Fruit fly (Drosophila melanogaster): ENCODE results near the gene Plzf.

The Plzf gene

DNA sequence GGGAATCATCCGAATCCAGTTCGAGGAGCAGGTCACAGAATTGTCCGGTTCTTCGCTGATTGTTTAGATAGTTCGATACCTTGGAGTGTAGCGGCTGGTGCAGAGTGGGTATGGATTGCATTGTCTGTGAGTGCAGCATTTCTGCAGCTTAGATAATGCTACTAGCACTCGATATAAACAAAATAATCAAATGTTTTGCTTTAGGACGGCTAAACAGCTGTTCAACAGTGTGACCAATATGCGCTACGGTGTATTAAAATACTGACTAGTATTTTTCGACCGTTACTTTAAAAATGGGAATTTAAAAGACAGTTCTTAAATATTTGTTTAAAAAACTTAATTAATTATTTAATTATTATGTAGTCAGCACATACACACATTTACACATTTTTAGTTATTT is at the start of gene Plzf:
Gene Plzf, minus strand, starts transcription at position 196 of the 400 bp plus-strand sequence.
- TF ChIP-seq svp (GFP tag): no peak
- TF ChIP-seq OdsH (GFP tag; optimal IDR thresholded peaks at IDR 0.05): no peak
- TF ChIP-seq CG6854 (GFP tag; optimal IDR thresholded peaks at IDR 0.05): no peak
- TF ChIP-seq CG4318 (GFP tag; optimal IDR thresholded peaks at IDR 0.05): no peak
- TF ChIP-seq CG6792 (GFP tag; optimal IDR thresholded peaks at IDR 0.05): no peak
- no peak for TF ChIP-seq CG9139 (GFP tag; optimal IDR thresholded peaks at IDR 0.05)
- TF ChIP-seq Lpt (GFP tag; optimal IDR thresholded peaks at IDR 0.05): no peak
- no peak for TF ChIP-seq CG34406 (GFP tag; optimal IDR thresholded peaks at IDR 0.05)

- TF ChIP-seq CG4318 (GFP tag; optimal IDR thresholded peaks at IDR 0.05) (no peak), fkh (GFP tag; optimal IDR thresholded peaks at IDR 0.05) (peak; percentile 45)
These were observed 49.0 kb upstream of the Plzf start, which contains the start of gene Ced-12 for dm6 chr2L:12097698-12098097. Gene Ced-12, plus strand, starts transcription at chr2L:12097838.

- TF ChIP-seq salr (GFP tag; optimal IDR thresholded peaks at IDR 0.05) (no peak), CG32006 (GFP tag; optimal IDR thresholded peaks at IDR 0.05) (no peak), Eip78C (GFP tag) (peak; percentile 60), Sox102F (GFP tag; optimal IDR thresholded peaks at IDR 0.05) (no peak), esn (GFP tag; optimal IDR thresholded peaks at IDR 0.05) (peak; percentile 21), fkh (GFP tag; optimal IDR thresholded peaks at IDR 0.05) (peak; percentile 28), pdm3 (GFP tag; optimal IDR thresholded peaks at IDR 0.05) (no peak), lz (GFP tag; optimal IDR thresholded peaks at IDR 0.05) (peak; percentile 5)
These were observed 47.7 kb upstream of the Plzf start, which contains the start of the genes CG6712 and Mt2 for dm6 chr2L:12096396-12096813. Gene CG6712, minus strand, starts transcription at chr2L:12096511. Gene Mt2, plus strand, starts transcription at chr2L:12096525.

- TF ChIP-seq eg (GFP tag; IDR thresholded peaks at IDR 0.05) (no peak), Sox15 (GFP tag; optimal IDR thresholded peaks at IDR 0.05) (no peak), CG6854 (GFP tag; optimal IDR thresholded peaks at IDR 0.05) (no peak), CG4318 (GFP tag; optimal IDR thresholded peaks at IDR 0.05) (no peak), CG11902 (GFP tag; optimal IDR thresholded peaks at IDR 0.05) (no peak), CG1621 (tag; optimal IDR thresholded peaks at IDR 0.05) (no peak), dsx (GFP tag; optimal IDR thresholded peaks at IDR 0.05; ENCODE audit: poor library complexity, severe bottlenecking) (no peak), salr (GFP tag; optimal IDR thresholded peaks at IDR 0.05) (no peak), Hr39 (GFP tag; optimal IDR thresholded peaks at IDR 0.05) (no peak), Hr4 (GFP tag; optimal IDR thresholded peaks at IDR 0.05) (no peak)
These were observed 44.9 kb upstream of the Plzf start for dm6 chr2L:12093652-12094051.

DNA sequence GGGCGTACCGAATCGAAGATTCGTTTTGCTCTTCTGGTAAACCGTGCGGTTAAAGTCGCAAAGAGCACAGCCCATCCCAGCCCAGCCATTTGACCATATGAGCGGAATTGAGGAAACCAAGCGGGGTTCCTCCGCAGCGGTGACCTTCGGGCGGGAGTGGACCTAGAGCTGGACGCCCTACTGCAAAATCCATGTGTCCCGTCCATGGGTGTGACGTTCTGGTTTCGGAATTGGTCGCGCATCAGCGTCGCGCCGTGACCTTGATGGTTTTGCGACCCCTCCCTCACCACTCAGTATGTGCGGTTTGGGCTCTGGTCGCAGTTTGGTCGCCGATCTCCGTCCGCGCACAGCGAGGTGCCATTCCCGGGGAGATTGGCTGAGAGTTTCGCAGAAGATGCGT is 44.0 kb upstream of the Plzf start:
- TF ChIP-seq CG11294 (GFP tag; IDR thresholded peaks at IDR 0.05): no peak
- no peak for TF ChIP-seq CG34406 (GFP tag; optimal IDR thresholded peaks at IDR 0.05)
- TF ChIP-seq CG15336 (GFP tag; IDR thresholded peaks at IDR 0.05): no peak

DNA sequence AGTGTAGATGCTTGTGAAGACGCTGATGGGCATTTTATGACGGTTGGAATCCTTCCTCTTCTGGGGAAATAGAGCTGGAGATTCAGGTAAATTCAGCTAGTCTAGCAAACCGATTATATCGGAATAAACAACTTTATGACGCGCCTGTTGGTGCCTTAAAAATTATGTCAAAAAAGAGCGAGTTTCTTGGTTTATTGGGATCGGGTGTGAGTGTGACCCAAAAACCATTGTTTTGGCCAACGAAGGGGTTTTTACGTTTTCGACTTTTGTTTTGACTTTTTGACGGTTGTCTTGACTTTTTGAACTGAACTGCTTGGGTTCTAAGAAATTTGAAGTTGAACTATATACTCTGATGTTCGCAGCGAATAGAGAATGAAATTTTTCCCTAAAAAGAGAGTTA is 43.3 kb upstream of the Plzf start:
- TF ChIP-seq dac (GFP tag; optimal IDR thresholded peaks at IDR 0.05) (no peak), CG10669 (GFP tag; optimal IDR thresholded peaks at IDR 0.05) (no peak), Ets96B (tag; optimal IDR thresholded peaks at IDR 0.05) (no peak), CG4318 (GFP tag; optimal IDR thresholded peaks at IDR 0.05) (no peak), CG6276 (GFP tag; optimal IDR thresholded peaks at IDR 0.05) (no peak), CG7368 (GFP tag; optimal IDR thresholded peaks at IDR 0.05) (no peak), CG11762 (GFP tag; optimal IDR thresholded peaks at IDR 0.05; ENCODE audit: insufficient read depth) (no peak), OdsH (GFP tag; optimal IDR thresholded peaks at IDR 0.05) (no peak), Met (GFP tag; optimal IDR thresholded peaks at IDR 0.05) (no peak), Hr39 (GFP tag; optimal IDR thresholded peaks at IDR 0.05) (no peak), CG11902 (GFP tag; optimal IDR thresholded peaks at IDR 0.05) (no peak), CG3919 (GFP tag; optimal IDR thresholded peaks at IDR 0.05) (no peak), CG6808 (GFP tag; optimal IDR thresholded peaks at IDR 0.05) (no peak), CG6792 (GFP tag; optimal IDR thresholded peaks at IDR 0.05) (no peak)

Data from whole organism, prepupa.